Fruit fly (Drosophila melanogaster) whole organism, embryonic: ENCODE data around the gene CG32163.
A peak's percentile ranks its signal among the peaks of the same experiment; 100 is the strongest.

Experiments
- Aef1 ChIP-seq: fragments of 200-800 bp; sonication (Bioruptor generic); IDR thresholded peaks from 3 replicates; pipeline ENCODE4 v1.3.6; 2022; ENCODE audit warnings: missing biosample characterization, missing genetic modification characterization
- CG10462 ChIP-seq: fragments of 200-800 bp; sonication (Bioruptor generic); optimal IDR thresholded peaks from 2 replicates; lab custom pipeline; 2016; ENCODE audit warnings: missing biosample characterization, missing genetic modification characterization
- CG10543 ChIP-seq: fragments of 200-800 bp; sonication (Bioruptor generic); optimal IDR thresholded peaks from 3 replicates; lab custom pipeline; 2017; ENCODE audit warnings: missing biosample characterization, mild to moderate bottlenecking, missing genetic modification characterization, moderate library complexity
- CG11560 ChIP-seq: fragments of 200-800 bp; sonication (Bioruptor generic); IDR thresholded peaks from 3 replicates; pipeline ENCODE4 v1.3.6; 2022; ENCODE audit warnings: missing biosample characterization, missing genetic modification characterization
- CG12155 ChIP-seq: fragments of 200-800 bp; sonication (Bioruptor generic); optimal IDR thresholded peaks from 3 replicates; lab custom pipeline; 2016; ENCODE audit warnings: missing biosample characterization, missing genetic modification characterization
- CG13287 ChIP-seq: fragments of 200-800 bp; sonication (Bioruptor generic); IDR thresholded peaks from 2 replicates; pipeline ENCODE4 v1.3.6; 2022; ENCODE audit warnings: missing biosample characterization, missing genetic modification characterization; ENCODE audit not compliant: partially characterized antibody
- CG14860 ChIP-seq: fragments of 200-800 bp; sonication (Bioruptor generic); IDR thresholded peaks from 3 replicates; pipeline ENCODE4 v1.3.6; 2022; ENCODE audit warnings: missing biosample characterization, missing genetic modification characterization; ENCODE audit not compliant: partially characterized antibody
- CG1647 ChIP-seq: fragments of 200-800 bp; sonication (Bioruptor generic); optimal IDR thresholded peaks from 3 replicates; lab custom pipeline; 2016; ENCODE audit warnings: missing biosample characterization, missing genetic modification characterization
- CG31388 ChIP-seq: fragments of 200-800 bp; sonication (Bioruptor generic); optimal IDR thresholded peaks from 2 replicates; lab custom pipeline; 2016; ENCODE audit warnings: missing biosample characterization, missing genetic modification characterization
- CG4730 ChIP-seq: fragments of 200-800 bp; sonication (Bioruptor generic); IDR thresholded peaks from 2 replicates; pipeline ENCODE4 v1.3.6; 2022; ENCODE audit warnings: missing biosample characterization, missing genetic modification characterization
- CG6791 ChIP-seq: fragments of 200-800 bp; sonication (Bioruptor generic); IDR thresholded peaks from 3 replicates; pipeline ENCODE4 v1.3.6; 2022; ENCODE audit warnings: missing biosample characterization, missing genetic modification characterization; ENCODE audit not compliant: partially characterized antibody
- CG7839 ChIP-seq: fragments of 200-800 bp; sonication (Bioruptor generic); optimal IDR thresholded peaks from 3 replicates; lab custom pipeline; 2018; ENCODE audit warnings: missing biosample characterization, mild to moderate bottlenecking, missing genetic modification characterization, moderate library complexity
- CG7963 ChIP-seq: fragments of 200-800 bp; sonication (Bioruptor generic); IDR thresholded peaks from 3 replicates; pipeline ENCODE4 v1.3.6; 2022; ENCODE audit warnings: missing biosample characterization, missing genetic modification characterization; ENCODE audit not compliant: partially characterized antibody
- CG8290 ChIP-seq, 3 experiments: fragments of 200-800 bp; sonication (Bioruptor generic); optimal IDR thresholded peaks; 2 replicates each; lab custom pipeline; 2016 to 2019; ENCODE audit warnings: missing biosample characterization in 3 of 3, missing genetic modification characterization in 3 of 3, mild to moderate bottlenecking in 2 of 3, moderate library complexity in 1 of 3
- CG9932 ChIP-seq: fragments of 200-800 bp; sonication (Bioruptor generic); IDR thresholded peaks from 2 replicates; pipeline ENCODE4 v1.3.6; 2022; ENCODE audit warnings: missing biosample characterization, missing genetic modification characterization
- CoRest ChIP-seq: fragments of 200-800 bp; sonication (Bioruptor generic); optimal IDR thresholded peaks from 3 replicates; lab custom pipeline; 2018; ENCODE audit warnings: missing biosample characterization, mild to moderate bottlenecking, missing genetic modification characterization, moderate library complexity
- CrebB ChIP-seq: fragments of 200-800 bp; sonication (Bioruptor generic); optimal IDR thresholded peaks from 3 replicates; lab custom pipeline; 2018; ENCODE audit warnings: missing biosample characterization, mild to moderate bottlenecking, missing genetic modification characterization
- D19B ChIP-seq: fragments of 200-800 bp; sonication (Bioruptor generic); optimal IDR thresholded peaks from 2 replicates; lab custom pipeline; 2017; ENCODE audit warnings: missing biosample characterization, mild to moderate bottlenecking, missing genetic modification characterization
- Dip2 ChIP-seq: fragments of 200-800 bp; sonication (Bioruptor generic); IDR thresholded peaks from 2 replicates; pipeline ENCODE4 v1.3.6; 2022; ENCODE audit warnings: missing biosample characterization, missing genetic modification characterization
- Dll ChIP-seq: fragments of 200-800 bp; sonication (Bioruptor generic); IDR thresholded peaks from 4 replicates; pipeline ENCODE4 v1.3.6; 2022; ENCODE audit warnings: missing biosample characterization, missing genetic modification characterization; ENCODE audit not compliant: partially characterized antibody
- Doc3 ChIP-seq: fragments of 200-800 bp; sonication (Bioruptor generic); IDR thresholded peaks from 3 replicates; pipeline ENCODE4 v1.3.6; 2022; ENCODE audit warnings: missing biosample characterization, missing genetic modification characterization; ENCODE audit not compliant: partially characterized antibody
- Ets97D ChIP-seq: fragments of 200-800 bp; sonication (Bioruptor generic); optimal IDR thresholded peaks from 3 replicates; lab custom pipeline; 2016; ENCODE audit warnings: missing biosample characterization, missing genetic modification characterization
- Jarid2 ChIP-seq: fragments of 200-800 bp; sonication (Bioruptor generic); optimal IDR thresholded peaks from 3 replicates; lab custom pipeline; 2017; ENCODE audit warnings: mild to moderate bottlenecking, missing biosample characterization, missing genetic modification reagents, missing genetic modification characterization
- NC2β ChIP-seq: fragments of 200-800 bp; sonication (Bioruptor generic); optimal IDR thresholded peaks from 2 replicates; lab custom pipeline; 2016; ENCODE audit warnings: missing biosample characterization, missing genetic modification characterization
- Ptx1 ChIP-seq: fragments of 200-800 bp; sonication (Bioruptor generic); IDR thresholded peaks from 2 replicates; pipeline ENCODE4 v1.3.6; 2022; ENCODE audit warnings: missing biosample characterization, missing genetic modification characterization
- Trl ChIP-seq, 3 experiments: fragments of >200 bp in 2 of 3; fragments of 200-800 bp in 1 of 3; sonication (Bioruptor generic) in 1 of 3; optimal IDR thresholded peaks; 2 replicates in 1 of 3; 3 replicates in 2 of 3; lab custom pipeline; 2016 to 2017; ENCODE audit warnings: missing biosample characterization in 1 of 3, missing genetic modification characterization in 1 of 3
- Vsx1 ChIP-seq: fragments of 200-800 bp; sonication (Bioruptor generic); optimal IDR thresholded peaks from 2 replicates; lab custom pipeline; 2017; ENCODE audit warnings: missing biosample characterization, mild to moderate bottlenecking, missing genetic modification characterization, missing genetic modification reagents
- YL-1 ChIP-seq: fragments of 200-800 bp; sonication (Bioruptor generic); optimal IDR thresholded peaks from 3 replicates; lab custom pipeline; 2017; ENCODE audit warnings: missing biosample characterization, mild to moderate bottlenecking, missing genetic modification characterization
- amos ChIP-seq: fragments of 200-800 bp; sonication (Bioruptor generic); IDR thresholded peaks from 2 replicates; pipeline ENCODE4 v1.3.6; 2022; ENCODE audit warnings: missing biosample characterization, missing genetic modification characterization; ENCODE audit not compliant: partially characterized antibody
- caup ChIP-seq: fragments of 200-800 bp; sonication (Bioruptor generic); optimal IDR thresholded peaks from 3 replicates; lab custom pipeline; 2017; ENCODE audit warnings: missing biosample characterization, mild to moderate bottlenecking, missing genetic modification characterization, moderate library complexity; ENCODE audit not compliant: severe bottlenecking
- corto ChIP-seq: fragments of 200-800 bp; sonication (Bioruptor generic); optimal IDR thresholded peaks from 2 replicates; lab custom pipeline; 2016; ENCODE audit warnings: missing biosample characterization, mild to moderate bottlenecking, missing genetic modification characterization, moderate library complexity
- crol ChIP-seq: fragments of 200-800 bp; sonication (Bioruptor generic); IDR thresholded peaks from 2 replicates; pipeline ENCODE4 v1.3.6; 2022; ENCODE audit warnings: missing biosample characterization, missing genetic modification characterization
- disco-r ChIP-seq: fragments of 200-800 bp; sonication (Bioruptor generic); optimal IDR thresholded peaks from 2 replicates; lab custom pipeline; 2016; ENCODE audit warnings: missing biosample characterization, missing genetic modification characterization
- dmrt11E ChIP-seq: fragments of 200-800 bp; sonication (Bioruptor generic); optimal IDR thresholded peaks from 3 replicates; lab custom pipeline; 2018; ENCODE audit warnings: missing biosample characterization, mild to moderate bottlenecking, missing genetic modification characterization, moderate library complexity
- dysf ChIP-seq: fragments of 200-800 bp; sonication (Bioruptor generic); IDR thresholded peaks from 3 replicates; pipeline ENCODE4 v1.3.6; 2022; ENCODE audit warnings: missing biosample characterization, missing genetic modification characterization
- emc ChIP-seq: fragments of 200-800 bp; sonication (Bioruptor generic); optimal IDR thresholded peaks from 2 replicates; lab custom pipeline; 2016; ENCODE audit warnings: missing biosample characterization, missing genetic modification characterization
- fd96Cb ChIP-seq: fragments of 200-800 bp; sonication (Bioruptor generic); optimal IDR thresholded peaks from 2 replicates; lab custom pipeline; 2018; ENCODE audit warnings: missing biosample characterization, mild to moderate bottlenecking, missing genetic modification characterization, moderate library complexity
- gcm2 ChIP-seq: fragments of 200-800 bp; sonication (Bioruptor generic); optimal IDR thresholded peaks from 2 replicates; lab custom pipeline; 2016; ENCODE audit warnings: missing biosample characterization, missing genetic modification characterization
- gsb ChIP-seq: fragments of 200-800 bp; sonication (Bioruptor generic); IDR thresholded peaks from 2 replicates; pipeline ENCODE4 v1.3.6; 2022; ENCODE audit warnings: missing biosample characterization, missing genetic modification characterization
- maf-S ChIP-seq: fragments of 200-800 bp; sonication (Bioruptor generic); optimal IDR thresholded peaks from 2 replicates; lab custom pipeline; 2016; ENCODE audit warnings: missing biosample characterization, missing genetic modification characterization
- mld ChIP-seq: fragments of 200-800 bp; sonication (Bioruptor generic); IDR thresholded peaks from 3 replicates; pipeline ENCODE4 v1.3.6; 2022; ENCODE audit warnings: missing biosample characterization, missing genetic modification characterization; ENCODE audit not compliant: partially characterized antibody
- ro ChIP-seq: fragments of 200-800 bp; sonication (Bioruptor generic); IDR thresholded peaks from 2 replicates; pipeline ENCODE4 v1.3.6; 2022; ENCODE audit warnings: missing biosample characterization, missing genetic modification characterization
- sd ChIP-seq: fragments of 200-800 bp; sonication (Bioruptor generic); optimal IDR thresholded peaks from 3 replicates; lab custom pipeline; 2018; ENCODE audit warnings: missing biosample characterization, mild to moderate bottlenecking, missing genetic modification characterization, moderate library complexity
- sim ChIP-seq: fragments of 200-800 bp; sonication (Bioruptor generic); IDR thresholded peaks from 2 replicates; pipeline ENCODE4 v1.3.6; 2022; ENCODE audit warnings: missing biosample characterization, missing genetic modification characterization
- sqz ChIP-seq: fragments of 200-800 bp; sonication (Bioruptor generic); optimal IDR thresholded peaks from 3 replicates; lab custom pipeline; 2018; ENCODE audit warnings: missing biosample characterization, mild to moderate bottlenecking, missing genetic modification characterization
- sr ChIP-seq: fragments of 200-800 bp; sonication (Bioruptor generic); IDR thresholded peaks from 3 replicates; pipeline ENCODE4 v1.3.6; 2022; ENCODE audit warnings: missing biosample characterization, missing genetic modification characterization
- tin ChIP-seq: fragments of 200-800 bp; sonication (Bioruptor generic); optimal IDR thresholded peaks from 3 replicates; lab custom pipeline; 2016; ENCODE audit warnings: missing biosample characterization, missing genetic modification characterization
- vvl ChIP-seq: fragments of 200-800 bp; sonication (Bioruptor generic); IDR thresholded peaks from 2 replicates; pipeline ENCODE4 v1.3.6; 2022; ENCODE audit warnings: missing biosample characterization, missing genetic modification characterization

The CG32163 gene

DNA sequence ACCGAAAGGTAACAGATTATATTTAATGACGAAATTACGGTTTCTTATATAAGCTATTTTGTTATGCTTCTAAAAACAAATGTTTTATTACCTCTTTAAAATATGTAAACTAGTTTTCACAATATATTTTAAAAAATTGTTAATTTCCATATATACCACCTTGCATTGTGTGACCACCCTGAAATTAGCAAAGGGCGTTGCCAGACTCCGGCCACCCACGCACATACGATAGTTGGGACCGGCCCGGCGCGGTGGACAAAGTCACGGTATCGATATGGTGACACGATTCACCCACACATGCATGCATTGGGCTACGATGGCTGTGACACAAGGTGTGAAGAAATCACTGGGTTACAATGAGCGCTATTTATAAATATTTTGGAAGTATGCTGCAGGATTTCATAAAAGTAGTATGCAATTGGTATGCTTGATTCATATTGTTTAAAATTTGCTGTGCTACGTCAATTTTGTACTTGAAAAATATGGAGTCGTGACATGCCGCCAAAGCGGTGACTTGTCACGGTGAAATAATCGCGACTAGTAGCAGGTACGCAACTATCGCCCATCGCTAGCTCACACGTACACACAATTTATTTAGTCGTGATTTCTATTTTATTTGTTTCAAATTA is 1.2 kb downstream of the CG32163 start (continued):
- TF ChIP-seq sd (peak; percentile 62), dysf (GFP tag; lab: Robert Waterston, UW) (peak; percentile 62; the same call in 1 of the 3 replicates), corto (no peak), sim (no peak), CG6791 (GFP tag; lab: Robert Waterston, UW) (peak; percentile 85), fd96Cb (tag; lab: Kevin White, UChicago) (peak; percentile 22), Doc3 (GFP tag; lab: Robert Waterston, UW) (peak; percentile 96), amos (GFP tag; lab: Robert Waterston, UW) (peak; percentile 92), Aef1 (GFP tag; lab: Robert Waterston, UW) (peak; percentile 49; the same call in 1 of the 3 replicates), CrebB (tag; lab: Kevin White, UChicago) (no peak), CG9932 (GFP tag; lab: Robert Waterston, UW) (peak; percentile 87), CG7963 (GFP tag; lab: Robert Waterston, UW) (peak; percentile 79; the same call in 2 of the 3 replicates), mld (GFP tag; lab: Robert Waterston, UW) (peak; percentile 75; the same call in 1 of the 3 replicates), Ptx1 (peak; percentile 50), CoRest (peak; percentile 74), CG8290 (GFP tag; optimal IDR thresholded peaks at IDR 0.05; lab: Kevin White, UChicago) (peak; percentile 75), CG8290 (tag; optimal IDR thresholded peaks at IDR 0.05; lab: Kevin White, UChicago) (peak; percentile 77 to 79), tin (peak; percentile 60), gcm2 (no peak), vvl (GFP tag; lab: Robert Waterston, UW) (peak; percentile 79), NC2β (peak; percentile 11), CG11560 (tag; lab: Robert Waterston, UW) (no peak), YL-1 (GFP tag; lab: Kevin White, UChicago) (peak; percentile 93), CG1647 (GFP tag; lab: Kevin White, UChicago) (peak; percentile 40), Ets97D (peak; percentile 76), Dip2 (no peak), CG10543 (peak; percentile 57), Dll (GFP tag; lab: Robert Waterston, UW) (peak; percentile 98), CG14860 (GFP tag; lab: Robert Waterston, UW) (peak; percentile 91), sr (peak; percentile 98), dmrt11E (peak; percentile 37), CG4730 (GFP tag; lab: Robert Waterston, UW) (peak; percentile 42; the same call in 1 of the 2 replicates), crol (GFP tag; lab: Robert Waterston, UW) (no peak), CG31388 (no peak), maf-S (GFP tag; lab: Kevin White, UChicago) (peak; percentile 8), Vsx1 (GFP tag; lab: Kevin White, UChicago) (no peak), CG13287 (peak; percentile 94), sqz (GFP tag; lab: Kevin White, UChicago) (no peak), Jarid2 (GFP tag; lab: Kevin White, UChicago) (no peak), CG7839 (tag; lab: Kevin White, UChicago) (peak; percentile 63), D19B (GFP tag; lab: Kevin White, UChicago) (peak; percentile 47), ro (GFP tag; lab: Robert Waterston, UW) (no peak), caup (GFP tag; lab: Kevin White, UChicago) (no peak), gsb (GFP tag; lab: Robert Waterston, UW) (peak; percentile 11; the same call in 1 of the 2 replicates), CG10462 (GFP tag; lab: Kevin White, UChicago) (no peak), emc (peak; percentile 44), CG12155 (peak; percentile 9), disco-r (GFP tag; lab: Kevin White, UChicago) (peak; percentile 61), Trl (optimal IDR thresholded peaks at IDR 0.05; lab: Kevin White, UChicago) (no peak), Trl (GFP tag; optimal IDR thresholded peaks at IDR 0.05; lab: Kevin White, UChicago) (peak; percentile 42)
